Worm (Caenorhabditis elegans) whole organism, mixed stage, embryonic: ENCODE measurements around the gene mans-4.

ENCODE experiments used
- ham-2 ChIP-seq: fragments of 200-800 bp; sonication (Bioruptor generic); optimal IDR thresholded peaks from 2 replicates; lab custom pipeline; 2018; ENCODE audit warnings: mild to moderate bottlenecking, missing genetic modification characterization, missing compliant biosample characterization
- lin-13 ChIP-seq: fragments of 150-350 bp; optimal IDR thresholded peaks from 2 replicates; lab custom pipeline; 2014; ENCODE audit warnings: missing biosample characterization, missing genetic modification characterization
- nhr-76 ChIP-seq: sonication (generic microtip); optimal IDR thresholded peaks from 2 replicates; lab custom pipeline; 2017; ENCODE audit warnings: missing biosample characterization, missing genetic modification characterization

- TF ChIP-seq lin-13 (tag; lab: Kevin White, UChicago) (no peak), nhr-76 (tag; lab: Kevin White, UChicago) (no peak), ham-2 (no peak)
These were observed 35.1 kb downstream of the mans-4 start, which contains the start of gene Y73F4A.2 for ce11 chrIV:9043224-9043623.
